Worm (Caenorhabditis elegans) whole organism, midembryonic: ENCODE measurements around the gene cup-4.

ENCODE experiments used
- T22C8.4 ChIP-seq: fragments of 200-800 bp; sonication (Bioruptor generic); IDR thresholded peaks from 2 replicates; pipeline ENCODE4 v1.3.6; 2022; ENCODE audit warnings: missing genetic modification characterization, missing compliant biosample characterization
- cog-1 ChIP-seq: sonication (generic microtip); optimal IDR thresholded peaks from 2 replicates; lab custom pipeline; 2016; ENCODE audit warnings: missing genetic modification characterization, missing compliant biosample characterization
- flt-1 ChIP-seq: fragments of 200-800 bp; sonication (Bioruptor generic); IDR thresholded peaks from 2 replicates; pipeline ENCODE4 v1.3.6; 2022; ENCODE audit warnings: missing genetic modification characterization, missing compliant biosample characterization
- klf-2 ChIP-seq: fragments of 200-800 bp; sonication (Bioruptor generic); conservative IDR thresholded peaks from 2 replicates; pipeline ENCODE4 v1.3.6; 2022; ENCODE audit warnings: missing genetic modification reagents, missing genetic modification characterization, missing compliant biosample characterization
- med-1 ChIP-seq: sonication (generic microtip); optimal IDR thresholded peaks from 2 replicates; lab custom pipeline; 2017; ENCODE audit warnings: missing genetic modification characterization, mild to moderate bottlenecking, missing compliant biosample characterization, antibody characterized with exemption, missing genetic modification reagents; ENCODE audit not compliant: insufficient read depth
- ref-1 ChIP-seq: fragments of 200-800 bp; sonication (Bioruptor generic); conservative IDR thresholded peaks from 2 replicates; pipeline ENCODE4 v1.3.6; 2022; ENCODE audit warnings: missing genetic modification reagents, missing genetic modification characterization, missing compliant biosample characterization
- tab-1 ChIP-seq: fragments of 200-800 bp; sonication (Bioruptor generic); IDR thresholded peaks from 2 replicates; pipeline ENCODE4 v1.3.6; 2022; ENCODE audit warnings: missing genetic modification characterization, missing compliant biosample characterization
- ztf-23 ChIP-seq: fragments of 200-800 bp; sonication (Bioruptor generic); IDR thresholded peaks from 2 replicates; pipeline ENCODE4 v1.3.6; 2022; ENCODE audit warnings: missing genetic modification reagents, missing genetic modification characterization, missing compliant biosample characterization
- ztf-29 ChIP-seq: fragments of 200-800 bp; sonication (Bioruptor generic); IDR thresholded peaks from 2 replicates; pipeline ENCODE4 v1.3.6; 2022; ENCODE audit warnings: missing genetic modification reagents, missing genetic modification characterization, missing compliant biosample characterization

cup-4 gene

ce11 chrIII:7861535-7862120 is 4.7 kb upstream of the cup-4 start, which contains the start of gene snr-5:
snr-5 (plus strand) TSS chrIII:7862070.
- TF ChIP-seq ref-1 (GFP tag; lab: Robert Waterston, UW) (no peak), flt-1 (no peak)

ce11 chrIII:7865238-7865761 is 989 bp upstream of the cup-4 start, which contains the start of gene slc-17.3:
slc-17.3 (minus strand) TSS chrIII:7865288.
- no peak for TF ChIP-seq T22C8.4 (GFP tag; lab: Robert Waterston, UW)
- TF ChIP-seq med-1 = no peak
- TF ChIP-seq ztf-23 (GFP tag; lab: Robert Waterston, UW) = no peak
- no peak for TF ChIP-seq ztf-29
- no peak for TF ChIP-seq ref-1 (GFP tag; lab: Robert Waterston, UW)
- no peak for TF ChIP-seq tab-1
- no peak for TF ChIP-seq klf-2 (GFP tag; lab: Robert Waterston, UW)
- no peak for TF ChIP-seq flt-1
- no peak for TF ChIP-seq cog-1

- no peak for TF ChIP-seq tab-1
- TF ChIP-seq klf-2 (GFP tag; lab: Robert Waterston, UW) = no peak
- TF ChIP-seq ref-1 (GFP tag; lab: Robert Waterston, UW) = no peak
- no peak for TF ChIP-seq flt-1
- no peak for TF ChIP-seq ztf-23 (GFP tag; lab: Robert Waterston, UW)
- TF ChIP-seq T22C8.4 (GFP tag; lab: Robert Waterston, UW) = no peak
- no peak for TF ChIP-seq ztf-29
- no peak for TF ChIP-seq cog-1
- no peak for TF ChIP-seq med-1
Observed at ce11 chrIII:7872776-7873175, 6.5 kb downstream of the cup-4 start.

- TF ChIP-seq med-1 = no peak
- TF ChIP-seq cog-1 = no peak
- TF ChIP-seq tab-1 = no peak
- no peak for TF ChIP-seq ztf-23 (GFP tag; lab: Robert Waterston, UW)
- TF ChIP-seq ref-1 (GFP tag; lab: Robert Waterston, UW) = no peak
- TF ChIP-seq klf-2 (GFP tag; lab: Robert Waterston, UW) = no peak
- TF ChIP-seq T22C8.4 (GFP tag; lab: Robert Waterston, UW) = no peak
- no peak for TF ChIP-seq flt-1
- no peak for TF ChIP-seq ztf-29
Observed at ce11 chrIII:7873481-7873880, 7.2 kb downstream of the cup-4 start, which contains the start of gene tyr-1. tyr-1 (plus strand) TSS chrIII:7873781.

- TF ChIP-seq klf-2 (GFP tag; lab: Robert Waterston, UW) (no peak), med-1 (no peak), ref-1 (GFP tag; lab: Robert Waterston, UW) (no peak), ztf-29 (no peak), cog-1 (no peak), tab-1 (no peak), flt-1 (no peak), ztf-23 (GFP tag; lab: Robert Waterston, UW) (no peak), T22C8.4 (GFP tag; lab: Robert Waterston, UW) (no peak)
Observed at ce11 chrIII:7877090-7877489, 10.8 kb downstream of the cup-4 start.

ce11 chrIII:7878852-7879329 is 12.6 kb downstream of the cup-4 start, which contains the start of gene sup-18:
sup-18 (minus strand) TSS chrIII:7878902.
- no peak for TF ChIP-seq klf-2 (GFP tag; lab: Robert Waterston, UW)
- no peak for TF ChIP-seq ztf-29
- TF ChIP-seq flt-1 = no peak
- TF ChIP-seq ref-1 (GFP tag; lab: Robert Waterston, UW) = no peak

ce11 chrIII:7880132-7880715 is 13.9 kb downstream of the cup-4 start:
- TF ChIP-seq ztf-23 (GFP tag; lab: Robert Waterston, UW) (no peak), flt-1 (no peak), cog-1 (no peak), med-1 (no peak), ref-1 (GFP tag; lab: Robert Waterston, UW) (no peak), tab-1 (no peak), ztf-29 (no peak), klf-2 (GFP tag; lab: Robert Waterston, UW) (no peak), T22C8.4 (GFP tag; lab: Robert Waterston, UW) (no peak)

- TF ChIP-seq ztf-29 = no peak
- TF ChIP-seq flt-1 = no peak
- TF ChIP-seq ztf-23 (GFP tag; lab: Robert Waterston, UW) = no peak
- no peak for TF ChIP-seq med-1
- no peak for TF ChIP-seq T22C8.4 (GFP tag; lab: Robert Waterston, UW)
- TF ChIP-seq ref-1 (GFP tag; lab: Robert Waterston, UW) = no peak
- no peak for TF ChIP-seq klf-2 (GFP tag; lab: Robert Waterston, UW)
- no peak for TF ChIP-seq tab-1
- TF ChIP-seq cog-1 = no peak
Observed at ce11 chrIII:7882900-7883299, 16.6 kb downstream of the cup-4 start, which contains the start of gene ZK688.9. ZK688.9 (minus strand) TSS chrIII:7883000.

ce11 chrIII:7884863-7885262 is 18.6 kb downstream of the cup-4 start, which contains the start of gene ZK688.11:
ZK688.11 (minus strand) TSS chrIII:7884963.
- TF ChIP-seq flt-1 (no peak), cog-1 (no peak), klf-2 (GFP tag; lab: Robert Waterston, UW) (no peak), ztf-23 (GFP tag; lab: Robert Waterston, UW) (no peak), ref-1 (GFP tag; lab: Robert Waterston, UW) (no peak), T22C8.4 (GFP tag; lab: Robert Waterston, UW) (no peak), tab-1 (no peak), med-1 (no peak), ztf-29 (no peak)

ce11 chrIII:7889036-7889435 is 22.7 kb downstream of the cup-4 start:
- no peak for TF ChIP-seq ztf-23 (GFP tag; lab: Robert Waterston, UW)
- no peak for TF ChIP-seq ztf-29
- no peak for TF ChIP-seq T22C8.4 (GFP tag; lab: Robert Waterston, UW)
- TF ChIP-seq cog-1 = no peak
- no peak for TF ChIP-seq tab-1
- no peak for TF ChIP-seq ref-1 (GFP tag; lab: Robert Waterston, UW)
- TF ChIP-seq med-1 = no peak
- TF ChIP-seq klf-2 (GFP tag; lab: Robert Waterston, UW) = no peak
- TF ChIP-seq flt-1 = no peak
